Worm (Caenorhabditis elegans) whole organism, L4 larva: ENCODE results near the gene M28.9.

Experiments
- F37D6.2 ChIP-seq: sonication (generic microtip); optimal IDR thresholded peaks from 2 replicates; lab custom pipeline; 2016; ENCODE audit warnings: mild to moderate bottlenecking, missing genetic modification characterization, missing compliant biosample characterization
- Y48G9A.11 ChIP-seq: fragments of 200-800 bp; sonication (Bioruptor generic); IDR thresholded peaks from 2 replicates; pipeline ENCODE4 v1.3.6; 2022; ENCODE audit warnings: missing genetic modification reagents, missing genetic modification characterization, missing compliant biosample characterization
- Y5F2A.4 ChIP-seq: fragments of 200-800 bp; sonication (Bioruptor generic); optimal IDR thresholded peaks from 2 replicates; lab custom pipeline; 2018; ENCODE audit warnings: mild to moderate bottlenecking, missing genetic modification characterization, missing compliant biosample characterization
- Y75B8A.6 ChIP-seq: fragments of 200-800 bp; sonication (Bioruptor generic); IDR thresholded peaks from 2 replicates; pipeline ENCODE4 v1.3.6; 2022; ENCODE audit warnings: missing genetic modification reagents, missing genetic modification characterization, missing compliant biosample characterization
- aha-1 ChIP-seq: fragments of 150-350 bp; peaks from one replicate; lab custom pipeline; 2014; ENCODE audit warnings: missing biosample characterization, missing genetic modification characterization
- arid-1 ChIP-seq: fragments of 200-800 bp; sonication (Bioruptor generic); conservative IDR thresholded peaks from 2 replicates; pipeline ENCODE4 v1.3.6; 2022; ENCODE audit warnings: missing genetic modification reagents, missing genetic modification characterization, missing compliant biosample characterization
- attf-4 ChIP-seq: sonication (generic microtip); optimal IDR thresholded peaks from 3 replicates; lab custom pipeline; 2017; ENCODE audit warnings: missing biosample characterization, missing genetic modification characterization
- ceh-20 ChIP-seq: fragments of 200-800 bp; sonication (Bioruptor generic); IDR thresholded peaks from 2 replicates; pipeline ENCODE4 v1.3.6; 2022; ENCODE audit warnings: missing genetic modification reagents, missing genetic modification characterization, missing compliant biosample characterization
- ceh-28 ChIP-seq: fragments of 150-350 bp; optimal IDR thresholded peaks from 2 replicates; lab custom pipeline; 2014; ENCODE audit warnings: missing biosample characterization, missing genetic modification reagents, missing genetic modification characterization
- ceh-62 ChIP-seq: sonication (generic microtip); optimal IDR thresholded peaks from 2 replicates; lab custom pipeline; 2017; ENCODE audit warnings: missing biosample characterization, missing genetic modification characterization
- ctbp-1 ChIP-seq: fragments of 200-800 bp; sonication (Bioruptor generic); IDR thresholded peaks from 2 replicates; pipeline ENCODE4 v1.3.6; 2022; ENCODE audit warnings: missing genetic modification reagents, missing genetic modification characterization, missing compliant biosample characterization
- daf-16 ChIP-seq, 3 experiments: sonication (generic microtip); optimal IDR thresholded peaks; 2 replicates each; lab custom pipeline; 2016 to 2017; ENCODE audit warnings: missing genetic modification characterization in 3 of 3, missing genetic modification reagents in 3 of 3, mild to moderate bottlenecking in 2 of 3, missing compliant biosample characterization in 2 of 3, missing biosample characterization in 1 of 3, moderate library complexity in 1 of 3
- daf-8 ChIP-seq: fragments of 200-800 bp; sonication (Bioruptor generic); IDR thresholded peaks from 2 replicates; pipeline ENCODE4 v1.3.6; 2022; ENCODE audit warnings: missing genetic modification characterization, missing compliant biosample characterization
- dmd-6 ChIP-seq: fragments of 200-800 bp; sonication (Bioruptor generic); IDR thresholded peaks from 2 replicates; pipeline ENCODE4 v1.3.6; 2022; ENCODE audit warnings: missing genetic modification reagents, missing genetic modification characterization, missing compliant biosample characterization
- dmd-8 ChIP-seq: fragments of 200-800 bp; sonication (Bioruptor generic); IDR thresholded peaks from 2 replicates; pipeline ENCODE4 v1.3.6; 2022; ENCODE audit warnings: missing genetic modification characterization, missing compliant biosample characterization
- dve-1 ChIP-seq: sonication (generic microtip); optimal IDR thresholded peaks from 2 replicates; lab custom pipeline; 2017; ENCODE audit warnings: antibody characterized with exemption, mild to moderate bottlenecking, missing genetic modification characterization, missing compliant biosample characterization; ENCODE audit not compliant: insufficient read depth
- egl-43 ChIP-seq: fragments of 200-800 bp; sonication (Bioruptor generic); IDR thresholded peaks from 2 replicates; pipeline ENCODE4 v1.3.6; 2022; ENCODE audit warnings: missing genetic modification reagents, missing genetic modification characterization, missing compliant biosample characterization
- gei-8 ChIP-seq: fragments of 200-800 bp; sonication (Bioruptor generic); optimal IDR thresholded peaks from 2 replicates; lab custom pipeline; 2018; ENCODE audit warnings: mild to moderate bottlenecking, missing genetic modification characterization, missing compliant biosample characterization
- hlh-11 ChIP-seq: fragments of 200-800 bp; sonication (Bioruptor generic); optimal IDR thresholded peaks from 2 replicates; lab custom pipeline; 2018; ENCODE audit warnings: mild to moderate bottlenecking, missing genetic modification characterization, missing compliant biosample characterization
- lin-1 ChIP-seq: fragments of 200-800 bp; sonication (Bioruptor generic); IDR thresholded peaks from 2 replicates; pipeline ENCODE4 v1.3.6; 2022; ENCODE audit warnings: missing genetic modification reagents, missing genetic modification characterization, missing compliant biosample characterization
- lin-15B ChIP-seq: fragments of 150-350 bp; sonication (generic microtip); optimal IDR thresholded peaks from 3 replicates; lab custom pipeline; 2014; ENCODE audit warnings: missing biosample characterization, missing genetic modification characterization
- madf-9 ChIP-seq: fragments of 200-800 bp; sonication (Bioruptor generic); conservative IDR thresholded peaks from 2 replicates; pipeline ENCODE4 v1.3.6; 2022; ENCODE audit warnings: missing genetic modification reagents, missing genetic modification characterization, missing compliant biosample characterization
- mdt-29 ChIP-seq: fragments of 200-800 bp; sonication (Bioruptor generic); IDR thresholded peaks from 2 replicates; pipeline ENCODE4 v1.3.6; 2022; ENCODE audit warnings: missing genetic modification reagents, missing genetic modification characterization, missing compliant biosample characterization
- mes-2 ChIP-seq: sonication (generic microtip); optimal IDR thresholded peaks from 2 replicates; lab custom pipeline; 2016; ENCODE audit warnings: missing genotype, mild to moderate bottlenecking, missing genetic modification characterization, missing compliant biosample characterization; ENCODE audit not compliant: poor library complexity, severe bottlenecking
- mxl-3 ChIP-seq: fragments of 200-800 bp; sonication (Bioruptor generic); optimal IDR thresholded peaks from 2 replicates; lab custom pipeline; 2018; ENCODE audit warnings: mild to moderate bottlenecking, missing genetic modification characterization, missing compliant biosample characterization
- nhr-10 ChIP-seq: fragments of 150-350 bp; optimal IDR thresholded peaks from 2 replicates; lab custom pipeline; 2014; ENCODE audit warnings: missing biosample characterization, missing genetic modification characterization
- nhr-28 ChIP-seq: fragments of 150-350 bp; optimal IDR thresholded peaks from 2 replicates; lab custom pipeline; 2014; ENCODE audit warnings: missing biosample characterization, missing genetic modification characterization
- nhr-42 ChIP-seq: fragments of 200-800 bp; sonication (Bioruptor generic); IDR thresholded peaks from 2 replicates; pipeline ENCODE4 v1.3.6; 2022; ENCODE audit warnings: missing genetic modification characterization, missing compliant biosample characterization
- nhr-76 ChIP-seq: fragments of 150-350 bp; optimal IDR thresholded peaks from 2 replicates; lab custom pipeline; 2014; ENCODE audit warnings: missing biosample characterization, missing genetic modification characterization
- pqm-1 ChIP-seq: sonication (generic microtip); optimal IDR thresholded peaks from 2 replicates; lab custom pipeline; 2017; ENCODE audit warnings: missing biosample characterization, missing genetic modification characterization
- rbr-2 ChIP-seq: sonication (generic microtip); optimal IDR thresholded peaks from 2 replicates; lab custom pipeline; 2016; ENCODE audit warnings: missing genotype, missing genetic modification characterization, missing compliant biosample characterization
- sdz-12 ChIP-seq: fragments of 200-800 bp; sonication (Bioruptor generic); optimal IDR thresholded peaks from 2 replicates; lab custom pipeline; 2018; ENCODE audit warnings: mild to moderate bottlenecking, missing genetic modification characterization, missing compliant biosample characterization
- snpc-1.2 ChIP-seq: fragments of 200-800 bp; sonication (Bioruptor generic); IDR thresholded peaks from 2 replicates; pipeline ENCODE4 v1.3.6; 2022; ENCODE audit warnings: missing genetic modification reagents, missing genetic modification characterization, missing compliant biosample characterization
- spr-3 ChIP-seq: fragments of 200-800 bp; sonication (Bioruptor generic); optimal IDR thresholded peaks from 2 replicates; lab custom pipeline; 2018; ENCODE audit warnings: mild to moderate bottlenecking, missing genetic modification characterization, missing compliant biosample characterization
- tag-97 ChIP-seq: fragments of 200-800 bp; sonication (Bioruptor generic); IDR thresholded peaks from 2 replicates; pipeline ENCODE4 v1.3.6; 2022; ENCODE audit warnings: missing genetic modification characterization, missing compliant biosample characterization
- unc-130 ChIP-seq: sonication (generic microtip); optimal IDR thresholded peaks from 2 replicates; lab custom pipeline; 2016; ENCODE audit warnings: missing genetic modification reagents, missing genetic modification characterization, missing compliant biosample characterization
- unc-62 ChIP-seq, 3 experiments: fragments of 150-350 bp in 1 of 3; sonication (generic microtip); optimal IDR thresholded peaks in 2 of 3; peaks in 1 of 3; 1 replicate in 1 of 3; 2 replicates in 2 of 3; lab custom pipeline; 2014 to 2017; ENCODE audit warnings: missing biosample characterization in 3 of 3, missing genetic modification characterization in 3 of 3, missing genetic modification reagents in 3 of 3, missing genotype in 1 of 3
- vab-7 ChIP-seq: fragments of 200-800 bp; sonication (Bioruptor generic); IDR thresholded peaks from 2 replicates; pipeline ENCODE4 v1.3.6; 2022; ENCODE audit warnings: missing genetic modification reagents, missing genetic modification characterization, missing compliant biosample characterization
- zag-1 ChIP-seq: fragments of 150-350 bp; optimal IDR thresholded peaks from 2 replicates; lab custom pipeline; 2014; ENCODE audit warnings: missing biosample characterization, missing genetic modification characterization

The M28.9 gene

ce11 chrII:10639110-10639509 lies at the start of gene M28.9:
M28.9 (plus strand) TSS chrII:10639410.
- TF ChIP-seq lin-1 (GFP tag; lab: Robert Waterston, UW) (no peak), unc-62 (GFP tag; optimal IDR thresholded peaks at IDR 0.05 in 1 of 2; lab: Kevin White, UChicago) (peak in 1 of 2 experiments; percentile 40), unc-62 (tag; optimal IDR thresholded peaks at IDR 0.05; lab: Kevin White, UChicago) (no peak), madf-9 (GFP tag; lab: Robert Waterston, UW) (no peak), spr-3 (GFP tag; lab: Kevin White, UChicago) (no peak), gei-8 (GFP tag; lab: Kevin White, UChicago) (no peak), lin-15B (tag; lab: Kevin White, UChicago) (no peak)
- TF ChIP-seq, all 104 proteins: peak for 1

- TF ChIP-seq ceh-20 (GFP tag; lab: Robert Waterston, UW) (no peak), daf-8 (no peak), dmd-8 (GFP tag; lab: Robert Waterston, UW) (no peak), attf-4 (tag; lab: Kevin White, UChicago) (no peak), F37D6.2 (tag; lab: Kevin White, UChicago) (no peak), rbr-2 (tag; lab: Kevin White, UChicago) (no peak)
- TF ChIP-seq, all 104 proteins: peak for 0
Measured at ce11 chrII:10592452-10592851, 46.8 kb upstream of the M28.9 start, which contains the start of gene crn-5. crn-5 (plus strand) TSS chrII:10592752.

ce11 chrII:10594312-10594711 lies 44.9 kb upstream of the M28.9 start:
- TF ChIP-seq Y75B8A.6 (GFP tag; lab: Robert Waterston, UW) (no peak), ceh-62 (tag; lab: Kevin White, UChicago) (no peak), aha-1 (tag; lab: Kevin White, UChicago) (no peak), arid-1 (GFP tag; lab: Robert Waterston, UW) (no peak), snpc-1.2 (GFP tag; lab: Robert Waterston, UW) (no peak), unc-62 (GFP tag; optimal IDR thresholded peaks at IDR 0.05 in 1 of 2; lab: Kevin White, UChicago) (no peak), unc-62 (tag; optimal IDR thresholded peaks at IDR 0.05; lab: Kevin White, UChicago) (no peak), mes-2 (tag; lab: Kevin White, UChicago) (no peak), madf-9 (GFP tag; lab: Robert Waterston, UW) (no peak), tag-97 (no peak), daf-16 (GFP tag; optimal IDR thresholded peaks at IDR 0.05; lab: Kevin White, UChicago) (no peak), daf-16 (tag; optimal IDR thresholded peaks at IDR 0.05; lab: Kevin White, UChicago) (no peak), nhr-76 (tag; lab: Kevin White, UChicago) (no peak), ceh-20 (GFP tag; lab: Robert Waterston, UW) (no peak), mdt-29 (GFP tag; lab: Robert Waterston, UW) (no peak), sdz-12 (no peak), ceh-28 (tag; lab: Kevin White, UChicago) (no peak), ctbp-1 (GFP tag; lab: Robert Waterston, UW) (no peak), F37D6.2 (tag; lab: Kevin White, UChicago) (no peak), nhr-28 (tag; lab: Kevin White, UChicago) (no peak), mxl-3 (no peak), zag-1 (tag; lab: Kevin White, UChicago) (no peak)

ce11 chrII:10594758-10595157 lies 44.5 kb upstream of the M28.9 start, which contains the start of gene C14A4.6:
C14A4.6 (minus strand) TSS chrII:10594776.
- TF ChIP-seq egl-43 (GFP tag; lab: Robert Waterston, UW), result no peak
- TF ChIP-seq dmd-6 (GFP tag; lab: Robert Waterston, UW), result peak; percentile 47; the same call in 1 of the 2 replicates
- TF ChIP-seq nhr-42 (GFP tag; lab: Robert Waterston, UW), result no peak
- no peak for TF ChIP-seq Y5F2A.4
- TF ChIP-seq mes-2 (tag; lab: Kevin White, UChicago), result peak; percentile 35
- TF ChIP-seq vab-7 (GFP tag; lab: Robert Waterston, UW), result no peak
- peak; percentile 79 for TF ChIP-seq dve-1
- TF ChIP-seq nhr-10 (tag; lab: Kevin White, UChicago), result no peak
- TF ChIP-seq nhr-28 (tag; lab: Kevin White, UChicago), result peak; percentile 81
- no peak for TF ChIP-seq daf-16 (GFP tag; optimal IDR thresholded peaks at IDR 0.05; lab: Kevin White, UChicago)
- peak; percentile 76 for TF ChIP-seq daf-16 (tag; optimal IDR thresholded peaks at IDR 0.05; lab: Kevin White, UChicago)
- TF ChIP-seq hlh-11 (tag; lab: Kevin White, UChicago), result peak; percentile 43
- TF ChIP-seq Y48G9A.11 (GFP tag; lab: Robert Waterston, UW), result no peak
- TF ChIP-seq unc-130 (GFP tag; lab: Kevin White, UChicago), result no peak
- TF ChIP-seq pqm-1 (tag; lab: Kevin White, UChicago), result peak; percentile 88
